Worm (Caenorhabditis elegans): ENCODE results near the gene F18A12.2.

The F18A12.2 gene

DNA sequence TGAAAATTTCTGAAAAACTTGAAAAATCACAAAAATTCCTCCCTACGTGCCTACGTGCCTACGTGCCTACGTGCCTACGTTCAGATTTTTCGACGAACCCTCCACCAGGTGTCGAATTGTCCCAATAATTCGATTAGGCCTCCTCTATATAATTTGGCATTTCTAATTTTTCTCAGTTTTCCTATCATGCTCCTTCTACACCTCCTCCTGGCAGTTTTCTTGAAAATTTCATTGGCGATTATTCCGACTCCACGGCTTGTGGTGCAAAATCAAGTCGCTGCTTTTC, 25.9 kb downstream of the F18A12.2 start, which contains the start of gene C16C8.17:
Gene C16C8.17 (plus strand): TSS at position 187 of the 286 bp plus-strand sequence.
- no peak for TF ChIP-seq ztf-11 (tag; optimal IDR thresholded peaks at IDR 0.05)
- no peak for TF ChIP-seq cnd-1 (tag; optimal IDR thresholded peaks at IDR 0.05)
- TF ChIP-seq unc-62 (GFP tag; optimal IDR thresholded peaks at IDR 0.05), result no peak
- TF ChIP-seq nhr-2 (tag; optimal IDR thresholded peaks at IDR 0.05), result no peak
- TF ChIP-seq mep-1 (tag; optimal IDR thresholded peaks at IDR 0.05), result no peak
- TF ChIP-seq mls-2 (tag; optimal IDR thresholded peaks at IDR 0.05), result no peak
- no peak for TF ChIP-seq M03D4.4 (tag; optimal IDR thresholded peaks at IDR 0.05)
- TF ChIP-seq unc-120 (tag; optimal IDR thresholded peaks at IDR 0.05; ENCODE audit: poor library complexity, severe bottlenecking), result no peak
- no peak for TF ChIP-seq lin-13 (tag; optimal IDR thresholded peaks at IDR 0.05)
- no peak for TF ChIP-seq lin-32 (GFP tag; optimal IDR thresholded peaks at IDR 0.05)
- no peak for TF ChIP-seq ces-1 (GFP tag; optimal IDR thresholded peaks at IDR 0.05)
- TF ChIP-seq bed-3 (GFP tag; optimal IDR thresholded peaks at IDR 0.05), result no peak
- no peak for TF ChIP-seq ham-2 (GFP tag; optimal IDR thresholded peaks at IDR 0.05)
- no peak for TF ChIP-seq ceh-39 (tag; optimal IDR thresholded peaks at IDR 0.05)
- TF ChIP-seq nhr-12 (tag; optimal IDR thresholded peaks at IDR 0.05), result no peak
- no peak for TF ChIP-seq elt-3 (tag; optimal IDR thresholded peaks at IDR 0.05)
- TF ChIP-seq tbx-8 (GFP tag; optimal IDR thresholded peaks at IDR 0.05), result no peak
- TF ChIP-seq lsy-2 (tag; optimal IDR thresholded peaks at IDR 0.05), result no peak

DNA sequence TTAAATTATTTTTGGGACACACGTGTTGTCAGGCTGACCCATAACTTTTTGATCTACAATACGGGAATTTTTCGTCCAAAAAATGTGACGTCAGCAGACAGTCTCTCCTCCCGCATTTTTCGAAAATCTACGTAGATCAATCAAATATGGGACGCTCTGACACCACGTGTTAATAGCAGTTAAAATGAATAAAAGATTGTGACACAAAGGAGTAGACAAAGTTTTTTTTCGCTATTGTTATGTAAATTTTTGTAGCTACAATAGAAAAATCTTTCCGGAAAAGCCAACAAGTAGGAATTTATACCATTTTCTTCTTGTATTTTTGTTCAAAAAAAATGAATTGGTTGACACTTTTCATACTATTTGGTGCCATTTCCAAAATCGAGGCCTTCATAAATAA, 26.7 kb downstream of the F18A12.2 start, which contains the start of gene C16C8.27:
Gene C16C8.27 (plus strand): TSS at position 301 of the 400 bp plus-strand sequence.
- no peak for TF ChIP-seq hlh-1 (tag; optimal IDR thresholded peaks at IDR 0.05)
- no peak for TF ChIP-seq unc-39 (tag; optimal IDR thresholded peaks at IDR 0.05)
- TF ChIP-seq unc-120 (tag; optimal IDR thresholded peaks at IDR 0.05; ENCODE audit: poor library complexity, severe bottlenecking), result no peak

DNA sequence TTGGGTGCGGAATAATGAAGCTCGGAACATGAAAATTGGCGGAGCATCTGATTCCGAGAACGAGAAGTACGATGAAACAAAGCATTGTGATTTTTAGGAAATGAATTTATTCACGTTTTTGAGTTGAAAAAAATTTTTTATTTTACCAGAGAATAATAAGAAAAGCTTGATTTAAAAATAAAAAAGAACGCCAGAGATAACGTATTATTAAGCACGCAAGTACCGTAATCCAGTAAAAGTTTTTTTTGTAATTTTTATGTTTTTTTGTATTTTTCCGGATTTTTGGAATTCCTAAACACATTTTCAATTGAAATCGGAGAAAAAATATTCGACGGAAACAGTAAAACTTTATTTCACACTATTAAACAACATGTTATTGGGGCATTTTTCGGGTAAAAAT, 28.5 kb downstream of the F18A12.2 start, which contains the start of gene C16C8.22:
Gene C16C8.22 (minus strand): TSS at position 101 of the 400 bp plus-strand sequence.
- no peak for TF ChIP-seq sptf-1 (tag; optimal IDR thresholded peaks at IDR 0.05)
- no peak for TF ChIP-seq nhr-28 (tag; optimal IDR thresholded peaks at IDR 0.05)
- no peak for TF ChIP-seq nhr-12 (tag; optimal IDR thresholded peaks at IDR 0.05)
- no peak for TF ChIP-seq snpc-4 (tag; optimal IDR thresholded peaks at IDR 0.05)
- no peak for TF ChIP-seq lin-32 (GFP tag; optimal IDR thresholded peaks at IDR 0.05)
- no peak for TF ChIP-seq elt-1 (tag; optimal IDR thresholded peaks at IDR 0.05; ENCODE audit: borderline replicate concordance, insufficient read depth)
- no peak for TF ChIP-seq blmp-1 (tag; optimal IDR thresholded peaks at IDR 0.05)
- TF ChIP-seq hlh-1 (tag; optimal IDR thresholded peaks at IDR 0.05), result no peak
- no peak for TF ChIP-seq cnd-1 (tag; optimal IDR thresholded peaks at IDR 0.05)
- TF ChIP-seq lsy-2 (tag; optimal IDR thresholded peaks at IDR 0.05), result no peak

DNA sequence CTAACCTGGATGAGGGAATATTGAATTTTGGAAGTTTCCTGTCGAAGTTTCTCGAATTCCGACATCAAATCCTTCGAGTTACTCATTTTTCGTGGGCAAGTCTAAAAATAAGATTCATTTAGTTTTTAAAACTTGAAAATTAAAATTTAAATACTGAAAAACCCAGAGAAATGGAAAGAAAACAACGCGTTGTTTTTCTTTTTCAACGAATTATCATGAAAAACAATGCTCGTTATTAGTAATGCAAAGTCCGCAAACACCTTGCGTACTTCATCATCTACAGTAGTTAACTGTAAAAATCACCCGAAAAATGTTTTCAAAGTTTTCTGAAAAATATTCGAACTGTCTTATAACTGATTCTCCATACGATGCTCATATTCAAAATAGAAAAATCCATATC, 29.6 kb downstream of the F18A12.2 start, which contains the start of gene C16C8.4:
Gene C16C8.4 (minus strand): TSS at position 101 of the 400 bp plus-strand sequence.
- TF ChIP-seq cnd-1 (tag; optimal IDR thresholded peaks at IDR 0.05) (no peak), nhr-28 (tag; optimal IDR thresholded peaks at IDR 0.05) (no peak), nhr-76 (tag; optimal IDR thresholded peaks at IDR 0.05) (no peak), drap-1 (GFP tag; optimal IDR thresholded peaks at IDR 0.05) (no peak), mls-2 (tag; optimal IDR thresholded peaks at IDR 0.05) (no peak), nhr-237 (tag; optimal IDR thresholded peaks at IDR 0.05) (no peak), unc-39 (tag; optimal IDR thresholded peaks at IDR 0.05) (no peak), unc-62 (GFP tag; optimal IDR thresholded peaks at IDR 0.05) (no peak), nhr-12 (tag; optimal IDR thresholded peaks at IDR 0.05) (no peak)

DNA sequence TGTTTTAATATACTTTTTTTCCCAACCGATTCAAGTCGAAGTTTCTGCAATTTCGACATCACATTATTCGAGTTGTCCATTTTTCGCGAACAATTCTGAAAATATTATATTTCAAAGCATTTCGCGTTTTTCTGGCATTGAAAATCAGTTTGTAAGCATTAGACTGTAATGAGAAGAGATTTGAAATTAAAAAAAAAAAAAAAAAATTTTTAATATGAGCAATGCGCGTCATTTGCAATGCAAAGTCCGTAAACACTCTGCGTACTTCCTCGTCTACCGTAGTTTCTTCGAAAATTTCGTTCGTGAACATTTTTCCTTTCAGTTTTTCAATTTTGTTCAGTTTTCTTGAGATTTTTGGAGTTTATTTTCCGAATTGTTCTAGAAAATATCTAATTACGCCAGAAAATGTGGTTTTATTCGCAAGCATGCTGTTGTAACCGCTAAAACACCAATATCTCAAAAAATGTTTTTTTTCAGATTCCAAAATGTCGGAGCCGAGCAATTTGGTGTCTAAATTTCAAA, 30.7 kb downstream of the F18A12.2 start, which contains the start of the genes C16C8.5 and C16C8.16:
Gene C16C8.5 (minus strand): TSS at position 101 of the 522 bp plus-strand sequence.
Gene C16C8.16 (plus strand): TSS at position 472 of the 522 bp plus-strand sequence.
- TF ChIP-seq ztf-11 (tag; optimal IDR thresholded peaks at IDR 0.05) (no peak), snpc-4 (tag; optimal IDR thresholded peaks at IDR 0.05) (no peak), mls-2 (tag; optimal IDR thresholded peaks at IDR 0.05) (no peak), unc-39 (tag; optimal IDR thresholded peaks at IDR 0.05) (no peak), unc-120 (tag; optimal IDR thresholded peaks at IDR 0.05; ENCODE audit: poor library complexity, severe bottlenecking) (no peak), elt-3 (tag; optimal IDR thresholded peaks at IDR 0.05) (no peak)

DNA sequence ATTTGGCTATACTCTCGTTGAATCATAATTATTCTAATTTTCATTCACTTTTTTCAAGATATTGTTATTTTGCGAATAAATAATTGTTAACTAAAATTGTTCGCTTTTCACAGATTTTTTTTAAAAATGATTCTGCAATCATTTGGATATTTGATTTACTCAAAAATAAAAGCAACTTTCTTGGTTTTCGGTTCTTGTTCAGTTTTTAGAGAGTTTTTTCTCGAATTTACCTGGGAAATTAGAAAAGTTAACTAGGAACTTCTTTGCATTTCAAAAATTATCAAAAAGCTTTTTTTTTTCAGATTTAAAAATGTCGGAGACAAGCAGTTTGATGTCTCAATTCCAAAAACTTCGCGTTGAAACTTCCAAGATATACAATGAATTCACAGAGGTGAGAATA, 32.0 kb downstream of the F18A12.2 start, which contains the start of the genes C16C8.20 and gldi-6:
Gene C16C8.20 (plus strand): TSS at position 301 of the 400 bp plus-strand sequence.
Gene gldi-6 (plus strand): TSS at position 301 of the 400 bp plus-strand sequence.
- TF ChIP-seq blmp-1 (tag; optimal IDR thresholded peaks at IDR 0.05), result no peak
- no peak for TF ChIP-seq nhr-2 (tag; optimal IDR thresholded peaks at IDR 0.05)
- no peak for TF ChIP-seq unc-120 (tag; optimal IDR thresholded peaks at IDR 0.05; ENCODE audit: poor library complexity, severe bottlenecking)
- TF ChIP-seq nhr-237 (tag; optimal IDR thresholded peaks at IDR 0.05), result no peak
- TF ChIP-seq ceh-43 (GFP tag; optimal IDR thresholded peaks at IDR 0.05), result no peak
- TF ChIP-seq cnd-1 (tag; optimal IDR thresholded peaks at IDR 0.05), result no peak
- no peak for TF ChIP-seq mab-5 (tag; optimal IDR thresholded peaks at IDR 0.05)
- TF ChIP-seq lin-32 (GFP tag; optimal IDR thresholded peaks at IDR 0.05), result no peak
- TF ChIP-seq nhr-12 (tag; optimal IDR thresholded peaks at IDR 0.05), result no peak
- no peak for TF ChIP-seq tbx-8 (GFP tag; optimal IDR thresholded peaks at IDR 0.05)
- TF ChIP-seq ham-2 (GFP tag; optimal IDR thresholded peaks at IDR 0.05), result no peak
- no peak for TF ChIP-seq ztf-11 (tag; optimal IDR thresholded peaks at IDR 0.05)
- TF ChIP-seq unc-39 (tag; optimal IDR thresholded peaks at IDR 0.05), result no peak
- no peak for TF ChIP-seq hlh-1 (tag; optimal IDR thresholded peaks at IDR 0.05)
- TF ChIP-seq ces-1 (GFP tag; optimal IDR thresholded peaks at IDR 0.05), result no peak
- no peak for TF ChIP-seq snpc-4 (tag; optimal IDR thresholded peaks at IDR 0.05)
- no peak for TF ChIP-seq lsy-2 (tag; optimal IDR thresholded peaks at IDR 0.05)
- TF ChIP-seq sem-2 (GFP tag; optimal IDR thresholded peaks at IDR 0.05), result no peak
- no peak for TF ChIP-seq nhr-76 (tag; optimal IDR thresholded peaks at IDR 0.05)
- no peak for TF ChIP-seq M03D4.4 (tag; optimal IDR thresholded peaks at IDR 0.05)

All from whole organism, mixed stage, embryonic.